Worm (Caenorhabditis elegans) whole organism, mixed stage, embryonic: ENCODE measurements around the gene F47B8.3.
A peak's percentile ranks its signal among the peaks of the same experiment; 100 is the strongest.

Experiments
- bed-3 ChIP-seq: fragments of 200-800 bp; sonication (Bioruptor generic); optimal IDR thresholded peaks from 3 replicates; lab custom pipeline; 2018; ENCODE audit warnings: mild to moderate bottlenecking, missing genetic modification characterization, moderate library complexity, missing compliant biosample characterization
- lin-13 ChIP-seq: fragments of 150-350 bp; optimal IDR thresholded peaks from 2 replicates; lab custom pipeline; 2014; ENCODE audit warnings: missing biosample characterization, missing genetic modification characterization
- lin-32 ChIP-seq: fragments of 200-800 bp; sonication (Bioruptor generic); optimal IDR thresholded peaks from 2 replicates; lab custom pipeline; 2018; ENCODE audit warnings: mild to moderate bottlenecking, missing genetic modification characterization, missing compliant biosample characterization
- lsy-2 ChIP-seq: fragments of 150-350 bp; optimal IDR thresholded peaks from 2 replicates; lab custom pipeline; 2014; ENCODE audit warnings: missing biosample characterization, missing genetic modification characterization
- mep-1 ChIP-seq: fragments of 150-350 bp; optimal IDR thresholded peaks from 2 replicates; lab custom pipeline; 2017; ENCODE audit warnings: missing biosample characterization, missing genetic modification reagents, missing genetic modification characterization, inconsistent platforms
- nhr-12 ChIP-seq: fragments of 150-350 bp; optimal IDR thresholded peaks from 2 replicates; lab custom pipeline; 2014; ENCODE audit warnings: missing biosample characterization, missing genetic modification characterization
- nhr-28 ChIP-seq: fragments of 150-350 bp; optimal IDR thresholded peaks from 2 replicates; lab custom pipeline; 2014; ENCODE audit warnings: missing biosample characterization, missing genetic modification characterization
- snpc-4 ChIP-seq: fragments of 150-350 bp; optimal IDR thresholded peaks from 2 replicates; lab custom pipeline; 2014; ENCODE audit warnings: missing biosample characterization, missing genetic modification characterization
- unc-39 ChIP-seq: fragments of 150-350 bp; optimal IDR thresholded peaks from 2 replicates; lab custom pipeline; 2014; ENCODE audit warnings: missing biosample characterization, missing genetic modification characterization
- unc-62 ChIP-seq: fragments of 150-350 bp; optimal IDR thresholded peaks from 2 replicates; lab custom pipeline; 2014; ENCODE audit warnings: missing biosample characterization, missing genetic modification reagents, missing genetic modification characterization

- TF ChIP-seq lsy-2 (tag; lab: Kevin White, UChicago) (peak; percentile 31), unc-62 (peak; percentile 9), bed-3 (GFP tag; lab: Kevin White, UChicago) (no peak), lin-13 (no peak), snpc-4 (tag; lab: Kevin White, UChicago) (no peak), unc-39 (tag; lab: Kevin White, UChicago) (no peak), lin-32 (GFP tag; lab: Kevin White, UChicago) (no peak), nhr-12 (tag; lab: Kevin White, UChicago) (no peak), mep-1 (tag; lab: Kevin White, UChicago) (peak; percentile 6), nhr-28 (tag; lab: Kevin White, UChicago) (no peak)
Observed at ce11 chrV:14350949-14351348, 28.1 kb upstream of the F47B8.3 start.
